Worm (Caenorhabditis elegans): ENCODE measurements around the gene B0310.3.

Gene B0310.3

ce11 chrX:496795-497194 lies 24.0 kb downstream of the B0310.3 start:
- TF ChIP-seq tra-1 (GFP tag; IDR thresholded peaks at IDR 0.05) (no peak), sdz-12 (GFP tag; optimal IDR thresholded peaks at IDR 0.05) (no peak)

DNA sequence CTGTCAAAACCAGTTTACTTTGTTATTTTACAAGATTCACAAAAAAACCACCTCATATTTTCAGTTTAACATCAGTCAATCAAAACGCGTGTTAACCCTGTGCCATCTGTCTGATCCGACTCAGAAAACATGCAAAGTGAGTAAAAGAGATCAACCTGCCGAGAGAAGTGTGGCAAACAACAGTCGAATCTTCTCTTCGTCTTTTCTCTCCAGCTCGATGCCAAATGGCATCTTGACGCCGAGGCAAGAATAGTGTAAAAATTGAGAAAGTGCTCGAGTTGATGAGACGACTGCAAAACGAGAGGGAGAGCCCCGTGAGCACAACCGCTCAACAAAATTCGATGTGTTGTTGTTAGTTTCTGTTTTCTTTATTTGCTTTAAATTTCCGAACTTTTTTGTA lies 27.9 kb downstream of the B0310.3 start, which contains the start of gene B0310.1:
TSS of gene B0310.1 (plus strand) at position 310 of the 400 bp plus-strand sequence.
- TF ChIP-seq D1046.2 (GFP tag; IDR thresholded peaks at IDR 0.05), result no peak
- TF ChIP-seq mdt-29 (GFP tag; IDR thresholded peaks at IDR 0.05), result no peak
- TF ChIP-seq lsy-2 (tag; optimal IDR thresholded peaks at IDR 0.05), result no peak
- peak in 1 of 2 experiments; percentile 63 for TF ChIP-seq daf-16 (GFP tag; optimal IDR thresholded peaks at IDR 0.05)
- no peak for TF ChIP-seq daf-16 (tag; optimal IDR thresholded peaks at IDR 0.05)
- no peak for TF ChIP-seq daf-8 (GFP tag; IDR thresholded peaks at IDR 0.05)

ce11 chrX:489635-490105 lies 31.1 kb downstream of the B0310.3 start, which contains the start of gene egl-17:
Gene egl-17 (plus strand): TSS chrX:489685.
- TF ChIP-seq snpc-4 (tag; optimal IDR thresholded peaks at IDR 0.05) (no peak), unc-39 (tag; optimal IDR thresholded peaks at IDR 0.05) (no peak), daf-8 (GFP tag; IDR thresholded peaks at IDR 0.05) (0 out of 2 replicates have a peak, but pooled peaks have one; percentile 78), T26A8.4 (GFP tag; IDR thresholded peaks at IDR 0.05) (peak; percentile 90; the same call in 1 of the 2 replicates), madf-9 (GFP tag; conservative IDR thresholded peaks at IDR 0.05) (peak; percentile 84), lim-7 (GFP tag; IDR thresholded peaks at IDR 0.05) (peak; percentile 94), skn-1 (tag; optimal IDR thresholded peaks at IDR 0.05) (no peak), ztf-11 (tag; optimal IDR thresholded peaks at IDR 0.05) (no peak), set-16 (GFP tag; IDR thresholded peaks at IDR 0.05) (no peak), mdl-1 (tag; optimal IDR thresholded peaks at IDR 0.05) (peak in 1 of 2 experiments; percentile 80), lin-39 (tag; optimal IDR thresholded peaks at IDR 0.05) (no peak), Y75B8A.6 (GFP tag; IDR thresholded peaks at IDR 0.05) (peak; percentile 84), dpl-1 (GFP tag; optimal IDR thresholded peaks at IDR 0.05) (peak; percentile 22), madf-5 (GFP tag; IDR thresholded peaks at IDR 0.05) (peak; percentile 90 to 95), F49E8.2 (tag; optimal IDR thresholded peaks at IDR 0.05; ENCODE audit: borderline replicate concordance) (peak; percentile 77), hif-1 (tag; optimal IDR thresholded peaks at IDR 0.05) (no peak), Y105C5A.15 (GFP tag; IDR thresholded peaks at IDR 0.05) (peak; percentile 92), zfp-2 (tag; optimal IDR thresholded peaks at IDR 0.05) (peak; percentile 54), zip-2 (tag; optimal IDR thresholded peaks at IDR 0.05) (peak; percentile 2), fos-1 (tag; optimal IDR thresholded peaks at IDR 0.05) (no peak), dmd-6 (GFP tag; IDR thresholded peaks at IDR 0.05) (peak; percentile 66), nhr-48 (tag; optimal IDR thresholded peaks at IDR 0.05) (peak; percentile 79), nhr-11 (tag; optimal IDR thresholded peaks at IDR 0.05) (peak; percentile 11), pqm-1 (tag; optimal IDR thresholded peaks at IDR 0.05) (no peak), nhr-28 (tag; optimal IDR thresholded peaks at IDR 0.05) (peak; percentile 29), spr-3 (GFP tag; optimal IDR thresholded peaks at IDR 0.05) (peak; percentile 74), lin-38 (GFP tag; IDR thresholded peaks at IDR 0.05) (peak; percentile 84), unc-62 (GFP tag; optimal IDR thresholded peaks at IDR 0.05 in 1 of 2) (peak in 1 of 2 experiments; percentile 65), unc-62 (tag; optimal IDR thresholded peaks at IDR 0.05) (no peak), aly-2 (tag; optimal IDR thresholded peaks at IDR 0.05) (no peak), daf-12 (tag; optimal IDR thresholded peaks at IDR 0.05) (no peak), ceh-32 (tag; optimal IDR thresholded peaks at IDR 0.05; ENCODE audit: poor library complexity) (peak; percentile 33), lin-1 (GFP tag; IDR thresholded peaks at IDR 0.05) (peak; percentile 82), ZK546.5 (tag; optimal IDR thresholded peaks at IDR 0.05) (no peak), ztf-7 (tag; optimal IDR thresholded peaks at IDR 0.05) (peak; percentile 69), nhr-42 (GFP tag; IDR thresholded peaks at IDR 0.05) (peak; percentile 85), lin-13 (GFP tag; optimal IDR thresholded peaks at IDR 0.05) (peak; percentile 54), zfp-3 (GFP tag; conservative IDR thresholded peaks at IDR 0.05) (peak; percentile 78), egl-27 (tag; optimal IDR thresholded peaks at IDR 0.05) (no peak), ctbp-1 (GFP tag; IDR thresholded peaks at IDR 0.05) (peak; percentile 94), spr-1 (tag; optimal IDR thresholded peaks at IDR 0.05) (peak; percentile 85), Y5F2A.4 (GFP tag; optimal IDR thresholded peaks at IDR 0.05) (peak; percentile 83)

Measured in whole organism, L4 larva.